Worm (Caenorhabditis elegans) whole organism, late embryonic: ENCODE data around the gene F13B12.2.

Source experiments
- ama-1 ChIP-seq: fragments of 150-350 bp; optimal IDR thresholded peaks from 2 replicates; lab custom pipeline; 2014
- ceh-14 ChIP-seq: sonication (generic microtip); optimal IDR thresholded peaks from 2 replicates; lab custom pipeline; 2016; ENCODE audit warnings: missing genotype, missing genetic modification characterization, missing compliant biosample characterization
- ceh-45 ChIP-seq: fragments of 200-800 bp; sonication (Bioruptor generic); IDR thresholded peaks from 2 replicates; pipeline ENCODE4 v1.3.6; 2022; ENCODE audit warnings: missing genetic modification reagents, missing genetic modification characterization, missing compliant biosample characterization
- fax-1 ChIP-seq: sonication (generic microtip); optimal IDR thresholded peaks from 2 replicates; lab custom pipeline; 2016; ENCODE audit warnings: missing genotype, missing genetic modification characterization, missing compliant biosample characterization
- fkh-10 ChIP-seq: fragments of 150-350 bp; optimal IDR thresholded peaks from 2 replicates; lab custom pipeline; 2014; ENCODE audit warnings: missing biosample characterization, missing genetic modification reagents, missing genetic modification characterization
- hlh-30 ChIP-seq: sonication (generic microtip); optimal IDR thresholded peaks from 2 replicates; lab custom pipeline; 2017; ENCODE audit warnings: antibody characterized with exemption, missing genetic modification characterization, missing compliant biosample characterization; ENCODE audit not compliant: insufficient read depth
- nfya-1 ChIP-seq: sonication (generic microtip); optimal IDR thresholded peaks from 2 replicates; lab custom pipeline; 2017; ENCODE audit warnings: missing genetic modification characterization, mild to moderate bottlenecking, missing compliant biosample characterization, antibody characterized with exemption, moderate library complexity
- nhr-11 ChIP-seq: fragments of 150-350 bp; optimal IDR thresholded peaks from 2 replicates; lab custom pipeline; 2014; ENCODE audit warnings: missing biosample characterization, missing genetic modification characterization
- pha-2 ChIP-seq: sonication (generic microtip); optimal IDR thresholded peaks from 2 replicates; lab custom pipeline; 2017; ENCODE audit warnings: mild to moderate bottlenecking, missing genetic modification characterization, missing compliant biosample characterization
- pqm-1 ChIP-seq: sonication (generic microtip); optimal IDR thresholded peaks from 2 replicates; lab custom pipeline; 2016; ENCODE audit warnings: missing genetic modification characterization, missing compliant biosample characterization
- sox-4 ChIP-seq: sonication (generic microtip); optimal IDR thresholded peaks from 2 replicates; lab custom pipeline; 2017; ENCODE audit warnings: mild to moderate bottlenecking, missing genetic modification characterization, inconsistent platforms, missing compliant biosample characterization
- unc-55 ChIP-seq: sonication (generic microtip); optimal IDR thresholded peaks from 2 replicates; lab custom pipeline; 2017; ENCODE audit warnings: missing biosample characterization, missing genetic modification reagents, missing genetic modification characterization
- unc-86 ChIP-seq: sonication (generic microtip); optimal IDR thresholded peaks from 2 replicates; lab custom pipeline; 2016; ENCODE audit warnings: missing genetic modification characterization, missing compliant biosample characterization

DNA sequence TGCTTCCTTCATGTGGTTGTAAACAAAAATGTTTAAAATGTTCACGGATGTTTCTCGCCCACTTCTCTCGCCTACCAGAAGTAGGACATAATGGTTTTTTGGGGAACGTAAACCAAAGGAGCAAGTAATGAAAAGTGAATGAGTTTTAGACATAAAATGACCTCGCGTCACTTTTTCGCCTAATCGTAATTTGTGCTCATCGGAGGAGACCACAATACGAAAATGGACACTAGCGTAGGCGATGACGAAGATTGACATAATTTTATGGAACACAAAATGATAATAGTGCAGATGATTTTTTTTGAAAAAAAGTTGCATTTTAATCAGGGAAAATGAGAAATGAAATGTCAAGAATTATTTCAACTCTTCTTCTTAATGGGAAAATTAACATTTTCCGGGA lies 39.7 kb upstream of the F13B12.2 start:
- TF ChIP-seq fkh-10 (GFP tag; lab: Kevin White, UChicago) (no peak), pqm-1 (no peak), ceh-14 (tag; lab: Kevin White, UChicago) (no peak), pha-2 (tag; lab: Kevin White, UChicago) (no peak), hlh-30 (tag; lab: Kevin White, UChicago) (no peak), ama-1 (lab: Kevin White, UChicago) (no peak), nfya-1 (tag; lab: Kevin White, UChicago) (no peak), unc-55 (GFP tag; lab: Kevin White, UChicago) (no peak), nhr-11 (tag; lab: Kevin White, UChicago) (no peak), unc-86 (tag; lab: Kevin White, UChicago) (no peak), fax-1 (no peak), sox-4 (tag; lab: Kevin White, UChicago) (no peak), ceh-45 (no peak)
